Worm (Caenorhabditis elegans) whole organism, late embryonic: Measurements from ENCODE around the gene K08D8.9.

Experiments
- F13H6.1 ChIP-seq: sonication (generic microtip); optimal IDR thresholded peaks from 2 replicates; lab custom pipeline; 2016; ENCODE audit warnings: missing genetic modification characterization, missing compliant biosample characterization
- ama-1 ChIP-seq: fragments of 150-350 bp; optimal IDR thresholded peaks from 2 replicates; lab custom pipeline; 2014
- ceh-24 ChIP-seq: sonication (generic microtip); optimal IDR thresholded peaks from 2 replicates; lab custom pipeline; 2016; ENCODE audit warnings: mild to moderate bottlenecking, missing genetic modification characterization, missing compliant biosample characterization
- elt-2 ChIP-seq: sonication (generic microtip); optimal IDR thresholded peaks from 2 replicates; lab custom pipeline; 2016; ENCODE audit warnings: missing genetic modification reagents, missing genetic modification characterization, missing compliant biosample characterization
- nfya-1 ChIP-seq: sonication (generic microtip); optimal IDR thresholded peaks from 2 replicates; lab custom pipeline; 2017; ENCODE audit warnings: missing genetic modification characterization, mild to moderate bottlenecking, missing compliant biosample characterization, antibody characterized with exemption, moderate library complexity
- nhr-11 ChIP-seq: fragments of 150-350 bp; optimal IDR thresholded peaks from 2 replicates; lab custom pipeline; 2014; ENCODE audit warnings: missing biosample characterization, missing genetic modification characterization
- npax-4 ChIP-seq: sonication (generic microtip); optimal IDR thresholded peaks from 2 replicates; lab custom pipeline; 2016; ENCODE audit warnings: missing genetic modification characterization, missing compliant biosample characterization
- pag-3 ChIP-seq: sonication (generic microtip); optimal IDR thresholded peaks from 2 replicates; lab custom pipeline; 2016; ENCODE audit warnings: missing compliant biosample characterization, missing genetic modification characterization, borderline replicate concordance
- pha-4 ChIP-seq: fragments of 150-350 bp; optimal IDR thresholded peaks from 2 replicates; lab custom pipeline; 2018; ENCODE audit warnings: missing biosample characterization, missing genetic modification reagents, missing genetic modification characterization
- rnt-1 ChIP-seq: sonication (generic microtip); optimal IDR thresholded peaks from 2 replicates; lab custom pipeline; 2016; ENCODE audit warnings: missing genetic modification characterization, missing compliant biosample characterization
- syd-9 ChIP-seq: sonication (generic microtip); optimal IDR thresholded peaks from 2 replicates; lab custom pipeline; 2016; ENCODE audit warnings: mild to moderate bottlenecking, missing genetic modification characterization, moderate library complexity, missing compliant biosample characterization

DNA sequence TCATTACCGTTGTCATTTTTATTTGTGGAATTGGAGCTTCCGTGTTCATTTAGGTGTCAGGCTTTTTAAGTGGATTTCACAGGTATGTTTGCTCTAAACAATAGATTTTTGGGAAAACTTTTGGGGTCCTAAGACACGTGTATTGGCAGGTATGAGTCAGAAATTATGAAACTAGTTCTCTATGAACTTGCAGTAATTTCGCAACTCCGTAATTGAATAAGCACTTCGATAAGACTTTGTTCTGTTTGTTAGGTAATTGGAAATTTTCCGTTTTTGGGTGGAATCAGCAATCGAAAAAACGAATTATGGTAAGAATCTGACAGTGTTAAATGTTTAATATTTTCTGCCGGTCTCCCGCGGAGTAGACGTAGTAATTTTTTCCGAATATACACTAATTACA, 2.3 kb upstream of the K08D8.9 start:
- TF ChIP-seq F13H6.1: no peak
- no peak for TF ChIP-seq ama-1
- no peak for TF ChIP-seq syd-9 (tag; lab: Kevin White, UChicago)
- TF ChIP-seq nfya-1 (tag; lab: Kevin White, UChicago): no peak
- TF ChIP-seq pha-4 (tag; lab: Kevin White, UChicago): no peak
- no peak for TF ChIP-seq rnt-1 (tag; lab: Kevin White, UChicago)
- no peak for TF ChIP-seq nhr-11 (tag; lab: Kevin White, UChicago)
- no peak for TF ChIP-seq pag-3
- TF ChIP-seq elt-2 (tag; lab: Kevin White, UChicago): no peak
- TF ChIP-seq ceh-24 (tag; lab: Kevin White, UChicago): no peak
- no peak for TF ChIP-seq npax-4 (tag; lab: Kevin White, UChicago)
